Worm (Caenorhabditis elegans) whole organism, L1 larva: Measurements from ENCODE around the gene slc-36.5.
A peak's percentile ranks its signal among the peaks of the same experiment; 100 is the strongest.

Source experiments
- C34B4.2 ChIP-seq: sonication (generic microtip); optimal IDR thresholded peaks from 2 replicates; lab custom pipeline; 2017; ENCODE audit warnings: mild to moderate bottlenecking, missing genetic modification characterization, missing compliant biosample characterization
- blmp-1 ChIP-seq: fragments of 150-350 bp; optimal IDR thresholded peaks from 2 replicates; lab custom pipeline; 2014; ENCODE audit warnings: missing biosample characterization, missing genetic modification characterization
- ceh-8 ChIP-seq: fragments of 200-800 bp; sonication (Bioruptor generic); optimal IDR thresholded peaks from 2 replicates; lab custom pipeline; 2018; ENCODE audit warnings: mild to moderate bottlenecking, missing genetic modification characterization, moderate library complexity, missing compliant biosample characterization
- ceh-90 ChIP-seq: sonication (generic microtip); optimal IDR thresholded peaks from 2 replicates; lab custom pipeline; 2016; ENCODE audit warnings: missing genetic modification characterization, missing compliant biosample characterization
- ces-1 ChIP-seq: fragments of 150-350 bp; optimal IDR thresholded peaks from 2 replicates; lab custom pipeline; 2014; ENCODE audit warnings: missing biosample characterization, missing genetic modification reagents, missing genetic modification characterization
- efl-1 ChIP-seq, 4 experiments: fragments of 150-350 bp; optimal IDR thresholded peaks in 3 of 4; peaks in 1 of 4; 1 replicate in 1 of 4; 2 replicates in 3 of 4; lab custom pipeline; 2014; ENCODE audit warnings: missing biosample characterization in 2 of 4, missing genetic modification characterization in 2 of 4, missing genetic modification reagents in 2 of 4
- efl-3 ChIP-seq: fragments of 200-800 bp; sonication (Bioruptor generic); optimal IDR thresholded peaks from 2 replicates; lab custom pipeline; 2018; ENCODE audit warnings: mild to moderate bottlenecking, missing genetic modification characterization, missing compliant biosample characterization
- egl-13 ChIP-seq: sonication (generic microtip); optimal IDR thresholded peaks from 2 replicates; lab custom pipeline; 2016; ENCODE audit warnings: missing genotype, missing genetic modification reagents, missing genetic modification characterization, missing compliant biosample characterization
- egl-27 ChIP-seq, 2 experiments: fragments of 150-350 bp in 1 of 2; sonication (generic microtip); optimal IDR thresholded peaks; 3 replicates each; lab custom pipeline; 2017 to 2018; ENCODE audit warnings: missing biosample characterization in 2 of 2, missing genetic modification characterization in 2 of 2, missing genetic modification reagents in 2 of 2
- elt-3 ChIP-seq, 6 experiments: fragments of 150-350 bp in 1 of 6; sonication (generic microtip); optimal IDR thresholded peaks; 2 replicates each; lab custom pipeline; 2017 to 2018; ENCODE audit warnings: missing biosample characterization in 6 of 6, missing genetic modification characterization in 6 of 6, inconsistent platforms in 1 of 6
- ets-5 ChIP-seq: fragments of 200-800 bp; sonication (Bioruptor generic); IDR thresholded peaks from 2 replicates; pipeline ENCODE4 v1.3.6; 2022; ENCODE audit warnings: missing genetic modification characterization, missing compliant biosample characterization
- fkh-4 ChIP-seq: sonication (generic microtip); optimal IDR thresholded peaks from 2 replicates; lab custom pipeline; 2016; ENCODE audit warnings: missing compliant biosample characterization, missing genetic modification characterization, borderline replicate concordance
- grh-1 ChIP-seq: fragments of 200-800 bp; sonication (Bioruptor generic); IDR thresholded peaks from 2 replicates; pipeline ENCODE4 v1.3.6; 2022; ENCODE audit warnings: missing genetic modification reagents, missing genetic modification characterization, missing compliant biosample characterization
- hlh-4 ChIP-seq: sonication (generic microtip); optimal IDR thresholded peaks from 2 replicates; lab custom pipeline; 2016; ENCODE audit warnings: mild to moderate bottlenecking, missing genetic modification characterization, missing compliant biosample characterization
- irx-1 ChIP-seq: sonication (generic microtip); optimal IDR thresholded peaks from 2 replicates; lab custom pipeline; 2016; ENCODE audit warnings: missing genetic modification characterization, missing compliant biosample characterization
- jun-1 ChIP-seq: fragments of 150-350 bp; optimal IDR thresholded peaks from 2 replicates; lab custom pipeline; 2014; ENCODE audit warnings: missing biosample characterization, missing genetic modification reagents, missing genetic modification characterization
- lin-14 ChIP-seq: fragments of 200-800 bp; sonication (Bioruptor generic); optimal IDR thresholded peaks from 2 replicates; lab custom pipeline; 2018; ENCODE audit warnings: mild to moderate bottlenecking, missing genetic modification characterization, moderate library complexity, missing compliant biosample characterization
- lin-35 ChIP-seq, 2 experiments: fragments of 150-350 bp; optimal IDR thresholded peaks; 2 replicates each; lab custom pipeline; 2014; ENCODE audit warnings: missing biosample characterization in 2 of 2, missing genetic modification characterization in 2 of 2, missing genetic modification reagents in 2 of 2
- lir-3 ChIP-seq: sonication (generic microtip); optimal IDR thresholded peaks from 2 replicates; lab custom pipeline; 2016; ENCODE audit warnings: mild to moderate bottlenecking, missing genetic modification characterization, moderate library complexity, missing compliant biosample characterization; ENCODE audit not compliant: poor library complexity
- lsy-2 ChIP-seq, 2 experiments: fragments of 150-350 bp; optimal IDR thresholded peaks; 2 replicates each; lab custom pipeline; 2014; ENCODE audit warnings: missing biosample characterization in 2 of 2, missing genetic modification characterization in 2 of 2
- mab-9 ChIP-seq: fragments of 200-800 bp; sonication (Bioruptor generic); IDR thresholded peaks from 2 replicates; pipeline ENCODE4 v1.3.6; 2022; ENCODE audit warnings: missing genetic modification reagents, missing genetic modification characterization, missing compliant biosample characterization
- mdl-1 ChIP-seq, 2 experiments: fragments of 150-350 bp; optimal IDR thresholded peaks; 2 replicates each; lab custom pipeline; 2014 to 2017; ENCODE audit warnings: missing biosample characterization in 2 of 2, missing genetic modification characterization in 2 of 2, inconsistent platforms in 1 of 2
- mef-2 ChIP-seq: fragments of 150-350 bp; optimal IDR thresholded peaks from 2 replicates; lab custom pipeline; 2014; ENCODE audit warnings: missing biosample characterization, missing genetic modification characterization
- mep-1 ChIP-seq: fragments of 150-350 bp; optimal IDR thresholded peaks from 2 replicates; lab custom pipeline; 2014; ENCODE audit warnings: missing biosample characterization, missing genetic modification characterization
- nhr-11 ChIP-seq: fragments of 150-350 bp; optimal IDR thresholded peaks from 2 replicates; lab custom pipeline; 2014; ENCODE audit warnings: missing biosample characterization, missing genetic modification characterization
- nhr-12 ChIP-seq: sonication (generic microtip); optimal IDR thresholded peaks from 2 replicates; lab custom pipeline; 2017; ENCODE audit warnings: missing biosample characterization, missing genetic modification characterization
- nhr-20 ChIP-seq: sonication (generic microtip); optimal IDR thresholded peaks from 2 replicates; lab custom pipeline; 2016; ENCODE audit warnings: mild to moderate bottlenecking, missing genetic modification characterization, missing compliant biosample characterization
- nhr-237 ChIP-seq: fragments of 150-350 bp; optimal IDR thresholded peaks from 2 replicates; lab custom pipeline; 2014; ENCODE audit warnings: missing biosample characterization, missing genetic modification characterization
- nhr-71 ChIP-seq: sonication (generic microtip); optimal IDR thresholded peaks from 2 replicates; lab custom pipeline; 2016; ENCODE audit warnings: mild to moderate bottlenecking, missing genetic modification characterization, moderate library complexity, missing compliant biosample characterization
- pag-3 ChIP-seq: sonication (generic microtip); optimal IDR thresholded peaks from 2 replicates; lab custom pipeline; 2017; ENCODE audit warnings: missing genetic modification characterization, mild to moderate bottlenecking, missing compliant biosample characterization, antibody characterized with exemption, borderline replicate concordance; ENCODE audit not compliant: insufficient read depth
- rnt-1 ChIP-seq: sonication (generic microtip); optimal IDR thresholded peaks from 2 replicates; lab custom pipeline; 2016; ENCODE audit warnings: mild to moderate bottlenecking, missing genetic modification characterization, moderate library complexity, missing compliant biosample characterization
- snpc-4 ChIP-seq: fragments of 150-350 bp; optimal IDR thresholded peaks from 2 replicates; lab custom pipeline; 2014; ENCODE audit warnings: missing biosample characterization, missing genetic modification characterization
- snu-23 ChIP-seq: sonication (generic microtip); optimal IDR thresholded peaks from 2 replicates; lab custom pipeline; 2016; ENCODE audit warnings: missing genetic modification characterization, missing compliant biosample characterization
- sptf-1 ChIP-seq: fragments of 150-350 bp; optimal IDR thresholded peaks from 2 replicates; lab custom pipeline; 2014; ENCODE audit warnings: missing biosample characterization, missing genetic modification characterization
- sup-37 ChIP-seq: fragments of 200-800 bp; sonication (Bioruptor generic); optimal IDR thresholded peaks from 2 replicates; lab custom pipeline; 2018; ENCODE audit warnings: mild to moderate bottlenecking, missing genetic modification characterization, missing compliant biosample characterization
- tbx-2 ChIP-seq: sonication (generic microtip); optimal IDR thresholded peaks from 2 replicates; lab custom pipeline; 2016; ENCODE audit warnings: missing genetic modification characterization, missing compliant biosample characterization
- tlp-1 ChIP-seq: fragments of 150-350 bp; optimal IDR thresholded peaks from 2 replicates; lab custom pipeline; 2014; ENCODE audit warnings: missing biosample characterization, missing genetic modification characterization
- unc-130 ChIP-seq: fragments of 150-350 bp; optimal IDR thresholded peaks from 2 replicates; lab custom pipeline; 2017; ENCODE audit warnings: missing biosample characterization, missing genetic modification characterization, inconsistent platforms
- unc-30 ChIP-seq: sonication (generic microtip); optimal IDR thresholded peaks from 2 replicates; lab custom pipeline; 2017; ENCODE audit warnings: missing biosample characterization, missing genetic modification characterization
- vab-15 ChIP-seq: sonication (generic microtip); optimal IDR thresholded peaks from 2 replicates; lab custom pipeline; 2017; ENCODE audit warnings: missing genotype, mild to moderate bottlenecking, missing genetic modification characterization, missing compliant biosample characterization
- xbp-1 ChIP-seq: sonication (generic microtip); optimal IDR thresholded peaks from 2 replicates; lab custom pipeline; 2016; ENCODE audit warnings: missing genetic modification characterization, missing compliant biosample characterization
- zag-1 ChIP-seq: fragments of 150-350 bp; optimal IDR thresholded peaks from 2 replicates; lab custom pipeline; 2014; ENCODE audit warnings: missing biosample characterization, missing genetic modification characterization
- zip-4 ChIP-seq: fragments of 200-800 bp; sonication (Bioruptor generic); optimal IDR thresholded peaks from 2 replicates; lab custom pipeline; 2018; ENCODE audit warnings: mild to moderate bottlenecking, missing genetic modification characterization, moderate library complexity, missing compliant biosample characterization
- ztf-4 ChIP-seq: fragments of 150-350 bp; optimal IDR thresholded peaks from 2 replicates; lab custom pipeline; 2014; ENCODE audit warnings: missing biosample characterization, missing genetic modification characterization

The slc-36.5 gene

DNA sequence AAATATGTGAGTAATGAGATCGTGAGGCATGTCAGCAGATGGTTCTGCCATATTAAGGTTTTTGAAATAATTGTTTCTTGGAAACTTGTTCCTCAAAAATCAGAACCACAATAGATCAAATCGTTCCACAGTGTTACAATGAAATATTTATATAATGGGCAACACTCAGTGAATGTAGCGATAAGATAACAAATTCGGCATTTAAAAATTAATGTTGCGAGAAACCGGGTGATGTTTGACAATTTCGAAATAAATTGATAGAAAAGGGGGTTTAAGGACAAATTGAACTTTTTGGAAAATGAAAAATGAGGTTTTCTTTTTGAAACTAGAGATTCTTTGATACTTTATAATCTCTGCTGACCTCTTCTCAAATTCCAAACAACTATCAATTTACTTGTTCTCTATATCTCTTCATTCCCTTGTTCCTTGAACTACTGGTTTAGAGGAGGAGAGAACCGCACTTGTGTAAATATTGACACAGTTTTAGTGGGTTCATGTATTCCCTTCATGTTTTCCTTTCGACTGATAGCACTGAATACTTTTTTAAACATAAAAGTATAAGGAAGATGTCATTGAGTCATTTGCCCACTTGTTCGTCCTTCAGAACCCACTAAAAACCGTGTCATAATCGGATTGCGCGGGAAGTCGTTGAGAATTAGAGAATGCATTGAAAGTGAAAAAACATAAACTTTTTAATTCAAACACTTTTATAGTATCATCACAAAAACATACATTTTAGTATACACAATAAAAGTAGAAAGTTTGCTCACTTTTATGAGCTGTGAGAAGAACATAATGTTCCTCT lies 39.9 kb downstream of the slc-36.5 start (continued):
- peak in 1 of 2 experiments; percentile 27 for TF ChIP-seq lin-35 (GFP tag; optimal IDR thresholded peaks at IDR 0.05; lab: Kevin White, UChicago)

DNA sequence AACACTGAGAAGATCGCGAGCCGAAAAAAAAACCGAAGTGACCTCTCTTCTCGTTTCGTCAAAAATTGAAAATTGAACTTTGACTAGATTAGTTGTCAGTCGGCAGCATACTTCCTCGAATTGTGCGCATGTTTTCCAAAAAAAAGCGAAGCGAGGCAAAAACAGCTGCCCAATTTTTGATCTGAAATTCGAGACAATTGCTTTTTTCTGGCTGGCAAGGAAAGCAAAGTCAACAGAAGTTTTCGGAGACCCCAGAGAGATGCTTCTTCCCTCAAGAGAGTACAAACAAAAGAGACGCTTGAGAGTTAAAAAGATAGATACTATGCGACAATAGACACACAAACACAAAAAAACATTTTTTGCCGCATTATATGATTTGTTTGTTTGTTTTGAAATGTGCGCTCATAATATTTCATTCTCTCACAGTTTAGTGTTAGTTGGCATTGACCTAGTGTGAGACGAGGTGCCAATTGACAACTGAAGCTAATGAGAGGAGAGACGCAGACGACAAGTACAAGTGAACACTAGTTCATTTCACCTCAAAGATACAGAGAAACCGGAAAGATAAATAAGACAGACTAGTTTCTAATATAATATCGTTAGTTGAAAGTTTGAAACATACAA lies 40.8 kb downstream of the slc-36.5 start:
- TF ChIP-seq sup-37 (GFP tag; lab: Kevin White, UChicago) (no peak), egl-27 (tag; optimal IDR thresholded peaks at IDR 0.05; lab: Kevin White, UChicago) (peak in 1 of 2 experiments; percentile 11), C34B4.2 (no peak), ces-1 (GFP tag; lab: Kevin White, UChicago) (no peak), mdl-1 (tag; optimal IDR thresholded peaks at IDR 0.05; lab: Kevin White, UChicago) (no peak), mep-1 (tag; lab: Kevin White, UChicago) (peak; percentile 32), nhr-12 (tag; lab: Kevin White, UChicago) (no peak), snu-23 (GFP tag; lab: Kevin White, UChicago) (no peak), rnt-1 (tag; lab: Kevin White, UChicago) (no peak), ztf-4 (tag; lab: Kevin White, UChicago) (no peak), pag-3 (tag; lab: Kevin White, UChicago) (peak; percentile 4), lin-35 (GFP tag; optimal IDR thresholded peaks at IDR 0.05; lab: Kevin White, UChicago) (no peak), nhr-237 (tag; lab: Kevin White, UChicago) (no peak), efl-1 (optimal IDR thresholded peaks at IDR 0.05; lab: Kevin White, UChicago) (no peak), efl-1 (GFP tag; optimal IDR thresholded peaks at IDR 0.05 in 1 of 2; lab: Kevin White, UChicago) (peak in 1 of 2 experiments; percentile 70), jun-1 (tag; lab: Kevin White, UChicago) (no peak), lin-14 (GFP tag; lab: Kevin White, UChicago) (peak; percentile 45), zip-4 (GFP tag; lab: Kevin White, UChicago) (no peak), vab-15 (tag; lab: Kevin White, UChicago) (no peak), grh-1 (no peak), blmp-1 (tag; lab: Kevin White, UChicago) (peak; percentile 3), irx-1 (tag; lab: Kevin White, UChicago) (peak; percentile 18)

DNA sequence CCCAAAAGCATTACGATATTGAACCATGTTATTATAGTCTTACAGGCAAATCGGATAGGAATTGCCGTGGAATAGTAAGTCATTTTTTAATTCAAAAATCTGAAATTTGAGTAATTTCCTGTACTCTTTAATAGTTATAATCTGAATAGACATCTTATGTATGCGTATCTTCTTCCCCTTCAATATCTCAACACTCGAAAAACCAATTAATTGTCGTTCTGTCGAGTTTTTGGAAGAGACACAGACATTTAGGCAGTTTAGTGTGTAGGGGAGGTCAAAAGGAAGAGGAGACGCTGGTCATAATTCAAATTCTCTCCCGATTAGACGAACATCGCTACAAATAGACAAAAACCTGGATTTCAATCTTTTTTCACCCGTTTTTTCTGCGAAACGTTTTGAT lies 41.4 kb downstream of the slc-36.5 start:
- TF ChIP-seq ceh-8 (GFP tag; lab: Kevin White, UChicago) (peak; percentile 2), irx-1 (tag; lab: Kevin White, UChicago) (no peak), elt-3 (tag; optimal IDR thresholded peaks at IDR 0.05; lab: Kevin White, UChicago) (peak in 1 of 6 experiments; percentile 50), xbp-1 (no peak), egl-13 (tag; lab: Kevin White, UChicago) (no peak), tlp-1 (tag; lab: Kevin White, UChicago) (no peak), lir-3 (tag; lab: Kevin White, UChicago) (no peak), mef-2 (no peak), blmp-1 (tag; lab: Kevin White, UChicago) (peak; percentile 85), nhr-11 (tag; lab: Kevin White, UChicago) (no peak), ceh-90 (no peak), unc-130 (no peak), nhr-237 (tag; lab: Kevin White, UChicago) (no peak), hlh-4 (tag; lab: Kevin White, UChicago) (no peak), mab-9 (GFP tag; lab: Robert Waterston, UW) (no peak), tbx-2 (tag; lab: Kevin White, UChicago) (peak; percentile 31), nhr-20 (peak; percentile 36), zag-1 (tag; lab: Kevin White, UChicago) (no peak), lin-35 (GFP tag; optimal IDR thresholded peaks at IDR 0.05; lab: Kevin White, UChicago) (peak in 1 of 2 experiments; percentile 22), unc-30 (no peak), pag-3 (tag; lab: Kevin White, UChicago) (no peak), nhr-71 (tag; lab: Kevin White, UChicago) (peak; percentile 27), sptf-1 (tag; lab: Kevin White, UChicago) (no peak), egl-27 (tag; optimal IDR thresholded peaks at IDR 0.05; lab: Kevin White, UChicago) (peak in 1 of 2 experiments; percentile 85), rnt-1 (tag; lab: Kevin White, UChicago) (no peak), snpc-4 (tag; lab: Kevin White, UChicago) (no peak), grh-1 (no peak), efl-3 (GFP tag; lab: Kevin White, UChicago) (no peak), vab-15 (tag; lab: Kevin White, UChicago) (peak; percentile 61), lsy-2 (tag; optimal IDR thresholded peaks at IDR 0.05; lab: Kevin White, UChicago) (peak; percentile 3 to 67), ets-5 (GFP tag; lab: Robert Waterston, UW) (no peak), fkh-4 (tag; lab: Kevin White, UChicago) (no peak)
